Worm (Caenorhabditis elegans) whole organism, late embryonic: ENCODE measurements around the gene col-12.

Experiments
- C08G9.2 ChIP-seq: sonication (generic microtip); optimal IDR thresholded peaks from 2 replicates; lab custom pipeline; 2016; ENCODE audit warnings: mild to moderate bottlenecking, missing genetic modification characterization, moderate library complexity, missing compliant biosample characterization
- F13H6.1 ChIP-seq: sonication (generic microtip); optimal IDR thresholded peaks from 2 replicates; lab custom pipeline; 2016; ENCODE audit warnings: missing genetic modification characterization, missing compliant biosample characterization
- K09A11.1 ChIP-seq: sonication (generic microtip); optimal IDR thresholded peaks from 2 replicates; lab custom pipeline; 2017; ENCODE audit warnings: antibody characterized with exemption, mild to moderate bottlenecking, missing genetic modification characterization, missing compliant biosample characterization; ENCODE audit not compliant: insufficient read depth
- ceh-14 ChIP-seq: sonication (generic microtip); optimal IDR thresholded peaks from 2 replicates; lab custom pipeline; 2016; ENCODE audit warnings: missing genotype, missing genetic modification characterization, missing compliant biosample characterization
- ceh-19 ChIP-seq: fragments of 200-800 bp; sonication (Bioruptor generic); optimal IDR thresholded peaks from 2 replicates; lab custom pipeline; 2018; ENCODE audit warnings: mild to moderate bottlenecking, missing genetic modification characterization, missing compliant biosample characterization
- ceh-22 ChIP-seq: sonication (generic microtip); optimal IDR thresholded peaks from 2 replicates; lab custom pipeline; 2017; ENCODE audit warnings: missing biosample characterization, missing genetic modification characterization
- ceh-31 ChIP-seq: sonication (generic microtip); optimal IDR thresholded peaks from 2 replicates; lab custom pipeline; 2016; ENCODE audit warnings: missing genetic modification characterization, missing compliant biosample characterization
- ceh-34 ChIP-seq: sonication (generic microtip); optimal IDR thresholded peaks from 2 replicates; lab custom pipeline; 2016; ENCODE audit warnings: mild to moderate bottlenecking, missing genetic modification characterization, missing compliant biosample characterization
- ceh-48 ChIP-seq: sonication (generic microtip); optimal IDR thresholded peaks from 2 replicates; lab custom pipeline; 2016; ENCODE audit warnings: missing genetic modification characterization, inconsistent platforms, missing compliant biosample characterization
- ceh-9 ChIP-seq: sonication (generic microtip); optimal IDR thresholded peaks from 2 replicates; lab custom pipeline; 2016; ENCODE audit warnings: mild to moderate bottlenecking, missing genetic modification characterization, inconsistent platforms, missing compliant biosample characterization
- che-1 ChIP-seq: sonication (generic microtip); optimal IDR thresholded peaks from 2 replicates; lab custom pipeline; 2016; ENCODE audit warnings: mild to moderate bottlenecking, missing genetic modification characterization, missing compliant biosample characterization
- dmd-4 ChIP-seq: sonication (generic microtip); optimal IDR thresholded peaks from 2 replicates; lab custom pipeline; 2016; ENCODE audit warnings: borderline replicate concordance, missing genetic modification characterization, missing compliant biosample characterization
- dve-1 ChIP-seq: sonication (generic microtip); optimal IDR thresholded peaks from 2 replicates; lab custom pipeline; 2017; ENCODE audit warnings: antibody characterized with exemption, mild to moderate bottlenecking, missing genetic modification characterization, missing compliant biosample characterization
- ets-4 ChIP-seq: sonication (generic microtip); optimal IDR thresholded peaks from 2 replicates; lab custom pipeline; 2016; ENCODE audit warnings: missing genetic modification characterization, missing compliant biosample characterization
- eyg-1 ChIP-seq: sonication (generic microtip); optimal IDR thresholded peaks from 2 replicates; lab custom pipeline; 2016; ENCODE audit warnings: missing genotype, missing genetic modification characterization, missing compliant biosample characterization
- fax-1 ChIP-seq: sonication (generic microtip); optimal IDR thresholded peaks from 2 replicates; lab custom pipeline; 2016; ENCODE audit warnings: missing genotype, missing genetic modification characterization, missing compliant biosample characterization
- fkh-10 ChIP-seq: fragments of 150-350 bp; optimal IDR thresholded peaks from 2 replicates; lab custom pipeline; 2014; ENCODE audit warnings: missing biosample characterization, missing genetic modification reagents, missing genetic modification characterization
- gmeb-2 ChIP-seq: sonication (generic microtip); optimal IDR thresholded peaks from 2 replicates; lab custom pipeline; 2016; ENCODE audit warnings: missing genetic modification characterization, inconsistent platforms, missing compliant biosample characterization
- hlh-30 ChIP-seq: sonication (generic microtip); optimal IDR thresholded peaks from 2 replicates; lab custom pipeline; 2017; ENCODE audit warnings: antibody characterized with exemption, missing genetic modification characterization, missing compliant biosample characterization; ENCODE audit not compliant: insufficient read depth
- hlh-6 ChIP-seq: sonication (generic microtip); optimal IDR thresholded peaks from 2 replicates; lab custom pipeline; 2016; ENCODE audit warnings: missing genotype, missing genetic modification characterization, missing compliant biosample characterization
- lim-6 ChIP-seq: sonication (generic microtip); optimal IDR thresholded peaks from 2 replicates; lab custom pipeline; 2016; ENCODE audit warnings: missing genetic modification characterization, missing compliant biosample characterization
- lin-11 ChIP-seq: fragments of 200-800 bp; sonication (Bioruptor generic); optimal IDR thresholded peaks from 2 replicates; lab custom pipeline; 2018; ENCODE audit warnings: mild to moderate bottlenecking, missing genetic modification characterization, missing compliant biosample characterization
- madf-2 ChIP-seq: sonication (generic microtip); optimal IDR thresholded peaks from 2 replicates; lab custom pipeline; 2017; ENCODE audit warnings: missing genetic modification characterization, missing compliant biosample characterization
- mec-3 ChIP-seq: sonication (generic microtip); optimal IDR thresholded peaks from 2 replicates; lab custom pipeline; 2016; ENCODE audit warnings: borderline replicate concordance, missing genetic modification characterization, missing compliant biosample characterization
- nfya-1 ChIP-seq: sonication (generic microtip); optimal IDR thresholded peaks from 2 replicates; lab custom pipeline; 2017; ENCODE audit warnings: missing genetic modification characterization, mild to moderate bottlenecking, missing compliant biosample characterization, antibody characterized with exemption, moderate library complexity
- npax-4 ChIP-seq: sonication (generic microtip); optimal IDR thresholded peaks from 2 replicates; lab custom pipeline; 2016; ENCODE audit warnings: missing genetic modification characterization, missing compliant biosample characterization
- pag-3 ChIP-seq: sonication (generic microtip); optimal IDR thresholded peaks from 2 replicates; lab custom pipeline; 2016; ENCODE audit warnings: missing compliant biosample characterization, missing genetic modification characterization, borderline replicate concordance
- pax-1 ChIP-seq: fragments of 150-350 bp; optimal IDR thresholded peaks from 2 replicates; lab custom pipeline; 2014; ENCODE audit warnings: missing biosample characterization, missing genetic modification characterization
- ref-2 ChIP-seq: sonication (generic microtip); optimal IDR thresholded peaks from 2 replicates; lab custom pipeline; 2016; ENCODE audit warnings: missing genetic modification characterization, missing compliant biosample characterization
- rnt-1 ChIP-seq: sonication (generic microtip); optimal IDR thresholded peaks from 2 replicates; lab custom pipeline; 2016; ENCODE audit warnings: missing genetic modification characterization, missing compliant biosample characterization
- sdc-2 ChIP-seq: sonication (generic microtip); optimal IDR thresholded peaks from 2 replicates; lab custom pipeline; 2016; ENCODE audit warnings: missing genotype, missing genetic modification characterization, missing compliant biosample characterization
- tbx-7 ChIP-seq: sonication (generic microtip); optimal IDR thresholded peaks from 2 replicates; lab custom pipeline; 2016; ENCODE audit warnings: missing genotype, missing genetic modification characterization, missing compliant biosample characterization
- ttx-3 ChIP-seq: sonication (generic microtip); optimal IDR thresholded peaks from 2 replicates; lab custom pipeline; 2016; ENCODE audit warnings: missing genetic modification reagents, missing genetic modification characterization, missing compliant biosample characterization
- unc-42 ChIP-seq: sonication (generic microtip); optimal IDR thresholded peaks from 2 replicates; lab custom pipeline; 2016; ENCODE audit warnings: missing genotype, missing genetic modification characterization, missing compliant biosample characterization
- zip-5 ChIP-seq: sonication (generic microtip); optimal IDR thresholded peaks from 2 replicates; lab custom pipeline; 2016; ENCODE audit warnings: missing genetic modification characterization, missing compliant biosample characterization

Gene col-12

ce11 chrV:10463276-10463675 is 38.3 kb upstream of the col-12 start, which contains the start of gene F22E12.3:
F22E12.3 (minus strand) TSS chrV:10463376.
- TF ChIP-seq dve-1 (tag; lab: Kevin White, UChicago) (no peak), pag-3 (no peak), ceh-48 (tag; lab: Kevin White, UChicago) (no peak), ttx-3 (tag; lab: Kevin White, UChicago) (no peak), nfya-1 (tag; lab: Kevin White, UChicago) (no peak), ceh-19 (GFP tag; lab: Kevin White, UChicago) (no peak), fax-1 (tag; lab: Kevin White, UChicago) (no peak), che-1 (tag; lab: Kevin White, UChicago) (no peak)

ce11 chrV:10462066-10462465 is 37.1 kb upstream of the col-12 start, which contains the start of gene chw-1:
chw-1 (plus strand) TSS chrV:10462282.
- TF ChIP-seq gmeb-2 (tag; lab: Kevin White, UChicago) = no peak
- TF ChIP-seq hlh-30 (tag; lab: Kevin White, UChicago) = no peak
- no peak for TF ChIP-seq F13H6.1 (tag; lab: Kevin White, UChicago)
- TF ChIP-seq npax-4 (tag; lab: Kevin White, UChicago) = no peak
- TF ChIP-seq ceh-31 (tag; lab: Kevin White, UChicago) = no peak
- TF ChIP-seq pax-1 (tag; lab: Kevin White, UChicago) = no peak
- no peak for TF ChIP-seq C08G9.2 (tag; lab: Kevin White, UChicago)
- no peak for TF ChIP-seq K09A11.1
- TF ChIP-seq fax-1 (tag; lab: Kevin White, UChicago) = no peak

- no peak for TF ChIP-seq tbx-7 (tag; lab: Kevin White, UChicago)
- TF ChIP-seq sdc-2 (tag; lab: Kevin White, UChicago) = no peak
- no peak for TF ChIP-seq dmd-4 (tag; lab: Kevin White, UChicago)
- TF ChIP-seq ceh-48 (tag; lab: Kevin White, UChicago) = no peak
- no peak for TF ChIP-seq unc-42 (tag; lab: Kevin White, UChicago)
- TF ChIP-seq ref-2 (tag; lab: Kevin White, UChicago) = no peak
- no peak for TF ChIP-seq ets-4 (tag; lab: Kevin White, UChicago)
- TF ChIP-seq fkh-10 (GFP tag; lab: Kevin White, UChicago) = no peak
- TF ChIP-seq hlh-6 (tag; lab: Kevin White, UChicago) = no peak
- TF ChIP-seq, all 69 proteins: peak for 0
Measured at ce11 chrV:10460685-10461084, 35.7 kb upstream of the col-12 start.

- TF ChIP-seq lin-11 = no peak
Measured at ce11 chrV:10457247-10457646, 32.2 kb upstream of the col-12 start, which contains the start of gene F22E12.1. F22E12.1 (minus strand) TSS chrV:10457347.

ce11 chrV:10453466-10453865 is 28.5 kb upstream of the col-12 start, which contains the start of gene Y32F6A.5:
Y32F6A.5 (minus strand) TSS chrV:10453605.
- TF ChIP-seq ceh-9 (tag; lab: Kevin White, UChicago) = no peak
- no peak for TF ChIP-seq nfya-1 (tag; lab: Kevin White, UChicago)
- TF ChIP-seq mec-3 = no peak
- TF ChIP-seq ttx-3 (tag; lab: Kevin White, UChicago) = no peak
- no peak for TF ChIP-seq gmeb-2 (tag; lab: Kevin White, UChicago)
- TF ChIP-seq dve-1 (tag; lab: Kevin White, UChicago) = no peak
- no peak for TF ChIP-seq rnt-1 (tag; lab: Kevin White, UChicago)
- no peak for TF ChIP-seq che-1 (tag; lab: Kevin White, UChicago)
- TF ChIP-seq ceh-31 (tag; lab: Kevin White, UChicago) = no peak
- no peak for TF ChIP-seq eyg-1 (tag; lab: Kevin White, UChicago)
- no peak for TF ChIP-seq lim-6
- TF ChIP-seq pax-1 (tag; lab: Kevin White, UChicago) = no peak
- no peak for TF ChIP-seq madf-2 (tag; lab: Kevin White, UChicago)
- no peak for TF ChIP-seq zip-5
- no peak for TF ChIP-seq pag-3
- no peak for TF ChIP-seq ceh-14 (tag; lab: Kevin White, UChicago)
- TF ChIP-seq ceh-22 (tag; lab: Kevin White, UChicago) = no peak
- TF ChIP-seq ceh-48 (tag; lab: Kevin White, UChicago) = no peak
- TF ChIP-seq ceh-34 (tag; lab: Kevin White, UChicago) = no peak
- TF ChIP-seq, all 69 proteins: peak for 0
